Worm (Caenorhabditis elegans): ENCODE data around the gene F58E2.3.

DNA sequence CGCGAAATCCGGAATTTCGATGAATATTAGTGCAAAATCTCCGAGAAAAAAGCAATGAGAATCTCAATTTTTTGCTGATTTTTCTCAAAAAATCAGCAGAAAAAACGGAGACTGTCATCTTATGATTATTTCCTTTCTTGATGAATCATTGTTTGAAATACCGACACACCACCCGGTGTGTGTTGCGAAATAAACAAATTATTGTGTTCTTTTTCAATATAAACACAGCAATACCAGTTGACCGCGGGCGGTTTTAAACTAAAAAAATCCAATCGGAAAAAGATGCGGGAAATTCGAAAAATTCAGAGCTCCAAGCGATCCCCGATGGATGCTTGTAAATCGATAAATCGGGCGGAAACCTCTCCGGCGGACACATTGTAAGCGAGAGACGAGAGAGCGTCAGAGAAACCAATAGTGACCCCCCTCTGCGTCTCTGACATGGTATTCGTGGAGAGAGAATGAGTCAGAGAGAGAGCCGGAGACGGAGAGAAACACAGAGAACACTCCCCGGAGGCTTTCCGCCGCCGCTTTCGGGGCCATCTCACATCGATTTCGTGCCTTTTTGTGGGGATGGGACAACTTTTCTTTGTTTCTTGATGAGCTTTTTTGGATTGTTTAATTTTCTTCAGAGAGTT is 48.3 kb downstream of the F58E2.3 start:
- TF ChIP-seq mep-1 (tag; optimal IDR thresholded peaks at IDR 0.05) (peak; percentile 64), ztf-11 (tag; optimal IDR thresholded peaks at IDR 0.05) (no peak), nhr-12 (tag; optimal IDR thresholded peaks at IDR 0.05) (no peak), pha-4 (tag; optimal IDR thresholded peaks at IDR 0.05) (peak; percentile 72)
